Worm (Caenorhabditis elegans) whole organism, young adult: Measurements from ENCODE around the gene F19F10.1.

ENCODE experiments used
- ama-1 ChIP-seq, 3 experiments: fragments of 150-350 bp in 1 of 3; sonication (generic microtip) in 2 of 3; optimal IDR thresholded peaks; 2 replicates each; lab custom pipeline; 2014 to 2018; ENCODE audit warnings: missing biosample characterization in 2 of 3, missing genetic modification characterization in 2 of 3, missing genetic modification reagents in 2 of 3
- ccch-3 ChIP-seq: fragments of 200-800 bp; sonication (Bioruptor generic); optimal IDR thresholded peaks from 2 replicates; lab custom pipeline; 2018; ENCODE audit warnings: mild to moderate bottlenecking, missing genetic modification characterization, missing compliant biosample characterization
- cebp-1 ChIP-seq, 2 experiments: fragments of 200-800 bp in 1 of 2; sonication (Bioruptor generic) in 1 of 2; sonication (generic microtip) in 1 of 2; IDR thresholded peaks in 1 of 2; optimal IDR thresholded peaks in 1 of 2; 2 replicates each; pipeline versions ENCODE4 v1.3.6 to Lab custom; 2017 to 2022; ENCODE audit warnings: missing compliant biosample characterization in 2 of 2, missing genetic modification characterization in 2 of 2, mild to moderate bottlenecking in 1 of 2, missing genetic modification reagents in 1 of 2, moderate library complexity in 1 of 2
- die-1 ChIP-seq: sonication (generic microtip); optimal IDR thresholded peaks from 2 replicates; lab custom pipeline; 2016; ENCODE audit warnings: missing genotype, mild to moderate bottlenecking, missing genetic modification characterization, missing compliant biosample characterization
- efl-1 ChIP-seq: fragments of 150-350 bp; optimal IDR thresholded peaks from 2 replicates; lab custom pipeline; 2014; ENCODE audit warnings: missing biosample characterization, missing genetic modification reagents, missing genetic modification characterization
- egl-18 ChIP-seq: fragments of 200-800 bp; sonication (Bioruptor generic); IDR thresholded peaks from 2 replicates; pipeline ENCODE4 v1.3.6; 2022; ENCODE audit warnings: missing genetic modification reagents, missing genetic modification characterization, missing compliant biosample characterization
- lin-35 ChIP-seq, 3 experiments: fragments of 150-350 bp in 2 of 3; sonication (generic microtip) in 1 of 3; optimal IDR thresholded peaks; 2 replicates each; lab custom pipeline; 2014 to 2018; ENCODE audit warnings: missing biosample characterization in 3 of 3, missing genetic modification characterization in 3 of 3, missing genetic modification reagents in 3 of 3
- unc-62 ChIP-seq: fragments of 150-350 bp; optimal IDR thresholded peaks from 2 replicates; lab custom pipeline; 2014; ENCODE audit warnings: missing biosample characterization, missing genetic modification reagents, missing genetic modification characterization

ce11 chrV:7595132-7595531, 32.1 kb downstream of the F19F10.1 start:
- TF ChIP-seq ccch-3 (GFP tag; lab: Kevin White, UChicago) (no peak), efl-1 (GFP tag; lab: Kevin White, UChicago) (no peak), unc-62 (GFP tag; lab: Kevin White, UChicago) (no peak), die-1 (no peak), cebp-1 (GFP tag; IDR thresholded peaks at IDR 0.05; lab: Robert Waterston, UW) (no peak), cebp-1 (tag; optimal IDR thresholded peaks at IDR 0.05; lab: Kevin White, UChicago) (no peak), ama-1 (optimal IDR thresholded peaks at IDR 0.05; lab: Kevin White, UChicago) (no peak), ama-1 (GFP tag; optimal IDR thresholded peaks at IDR 0.05; lab: Kevin White, UChicago) (no peak), lin-35 (GFP tag; optimal IDR thresholded peaks at IDR 0.05; lab: Kevin White, UChicago) (no peak), egl-18 (no peak)
